Fruit fly (Drosophila melanogaster) whole organism, embryonic: Measurements from ENCODE around the gene CG12301.

Experiments
- CG10462 ChIP-seq: fragments of 200-800 bp; sonication (Bioruptor generic); optimal IDR thresholded peaks from 2 replicates; lab custom pipeline; 2016; ENCODE audit warnings: missing biosample characterization, missing genetic modification characterization
- CG11456 ChIP-seq: fragments of 200-800 bp; sonication (Bioruptor generic); IDR thresholded peaks from 3 replicates; pipeline ENCODE4 v1.3.6; 2022; ENCODE audit warnings: missing biosample characterization, missing genetic modification characterization
- CG11504 ChIP-seq: fragments of 200-800 bp; sonication (Bioruptor generic); optimal IDR thresholded peaks from 3 replicates; lab custom pipeline; 2019; ENCODE audit warnings: missing biosample characterization, mild to moderate bottlenecking, missing genetic modification characterization, moderate library complexity
- CG12769 ChIP-seq: fragments of 200-800 bp; sonication (Bioruptor generic); optimal IDR thresholded peaks from 2 replicates; lab custom pipeline; 2019; ENCODE audit warnings: missing biosample characterization, mild to moderate bottlenecking, missing genetic modification characterization, moderate library complexity
- CG14050 ChIP-seq: fragments of 200-800 bp; sonication (Bioruptor generic); IDR thresholded peaks from 3 replicates; pipeline ENCODE4 v1.3.6; 2022; ENCODE audit warnings: missing biosample characterization, missing genetic modification characterization
- CG1647 ChIP-seq: fragments of 200-800 bp; sonication (Bioruptor generic); optimal IDR thresholded peaks from 3 replicates; lab custom pipeline; 2016; ENCODE audit warnings: missing biosample characterization, missing genetic modification characterization
- CG17328 ChIP-seq: fragments of 200-800 bp; sonication (Bioruptor generic); IDR thresholded peaks from 2 replicates; pipeline ENCODE4 v1.3.6; 2022; ENCODE audit warnings: missing biosample characterization, missing genetic modification characterization
- CG18011 ChIP-seq: fragments of 200-800 bp; sonication (Bioruptor generic); optimal IDR thresholded peaks from 2 replicates; lab custom pipeline; 2017; ENCODE audit warnings: missing biosample characterization, missing genetic modification characterization, mild to moderate bottlenecking, moderate library complexity, missing genotype
- CG2120 ChIP-seq: fragments of 200-800 bp; sonication (Bioruptor generic); optimal IDR thresholded peaks from 3 replicates; lab custom pipeline; 2016; ENCODE audit warnings: missing biosample characterization, missing genetic modification characterization
- CG30020 ChIP-seq: fragments of 200-800 bp; optimal IDR thresholded peaks from 2 replicates; lab custom pipeline; 2019; ENCODE audit warnings: missing biosample characterization, mild to moderate bottlenecking, missing genetic modification characterization, moderate library complexity
- CG30403 ChIP-seq: fragments of 200-800 bp; sonication (Bioruptor generic); optimal IDR thresholded peaks from 3 replicates; lab custom pipeline; 2016; ENCODE audit warnings: missing biosample characterization, missing genetic modification characterization
- CG30431 ChIP-seq: fragments of 200-800 bp; sonication (Bioruptor generic); optimal IDR thresholded peaks from 2 replicates; lab custom pipeline; 2017; ENCODE audit warnings: missing biosample characterization, missing genetic modification characterization
- CG31224 ChIP-seq: fragments of 200-800 bp; sonication (Bioruptor generic); IDR thresholded peaks from 2 replicates; pipeline ENCODE4 v1.3.6; 2022; ENCODE audit warnings: missing biosample characterization, missing genetic modification characterization
- CG31441 ChIP-seq: fragments of 200-800 bp; sonication (Bioruptor generic); IDR thresholded peaks from 2 replicates; pipeline ENCODE4 v1.3.6; 2022; ENCODE audit warnings: missing biosample characterization, missing genetic modification characterization
- CG32767 ChIP-seq: fragments of 200-800 bp; sonication (Bioruptor generic); IDR thresholded peaks from 2 replicates; pipeline ENCODE4 v1.3.6; 2022; ENCODE audit warnings: missing biosample characterization, missing genetic modification characterization
- CG34224 ChIP-seq: fragments of 200-800 bp; sonication (Bioruptor generic); IDR thresholded peaks from 3 replicates; pipeline ENCODE4 v1.3.6; 2022; ENCODE audit warnings: missing biosample characterization, missing genetic modification characterization; ENCODE audit not compliant: partially characterized antibody
- CG42726 ChIP-seq: fragments of 200-800 bp; sonication (Bioruptor generic); IDR thresholded peaks from 2 replicates; pipeline ENCODE4 v1.3.6; 2022; ENCODE audit warnings: missing biosample characterization, missing genetic modification characterization; ENCODE audit not compliant: partially characterized antibody
- CG4707 ChIP-seq: fragments of 200-800 bp; sonication (Bioruptor generic); optimal IDR thresholded peaks from 2 replicates; lab custom pipeline; 2018; ENCODE audit warnings: missing biosample characterization, mild to moderate bottlenecking, missing genetic modification characterization, moderate library complexity
- CG4730 ChIP-seq: fragments of 200-800 bp; sonication (Bioruptor generic); IDR thresholded peaks from 2 replicates; pipeline ENCODE4 v1.3.6; 2022; ENCODE audit warnings: missing biosample characterization, missing genetic modification characterization
- CG7987 ChIP-seq: fragments of 200-800 bp; sonication (Bioruptor generic); optimal IDR thresholded peaks from 2 replicates; lab custom pipeline; 2018; ENCODE audit warnings: missing biosample characterization, mild to moderate bottlenecking, missing genetic modification characterization, moderate library complexity
- CoRest ChIP-seq: fragments of 200-800 bp; sonication (Bioruptor generic); optimal IDR thresholded peaks from 3 replicates; lab custom pipeline; 2018; ENCODE audit warnings: missing biosample characterization, mild to moderate bottlenecking, missing genetic modification characterization, moderate library complexity
- Dbx ChIP-seq: fragments of 200-800 bp; sonication (Bioruptor generic); IDR thresholded peaks from 3 replicates; pipeline ENCODE4 v1.3.6; 2022; ENCODE audit warnings: missing biosample characterization, missing genetic modification characterization
- Doc3 ChIP-seq: fragments of 200-800 bp; sonication (Bioruptor generic); IDR thresholded peaks from 3 replicates; pipeline ENCODE4 v1.3.6; 2022; ENCODE audit warnings: missing biosample characterization, missing genetic modification characterization; ENCODE audit not compliant: partially characterized antibody
- E2f1 ChIP-seq: fragments of 200-800 bp; sonication (Bioruptor generic); IDR thresholded peaks from 2 replicates; pipeline ENCODE4 v1.3.6; 2022; ENCODE audit warnings: missing biosample characterization, missing genetic modification characterization
- ERR ChIP-seq: fragments of 200-800 bp; sonication (Bioruptor generic); optimal IDR thresholded peaks from 2 replicates; lab custom pipeline; 2016; ENCODE audit warnings: missing biosample characterization, missing genetic modification characterization
- Gug ChIP-seq: fragments of 200-800 bp; sonication (Bioruptor generic); IDR thresholded peaks from 4 replicates; pipeline ENCODE4 v1.3.6; 2022; ENCODE audit warnings: missing biosample characterization, missing genetic modification characterization
- MTF-1 ChIP-seq: fragments of 200-800 bp; sonication (Bioruptor generic); optimal IDR thresholded peaks from 2 replicates; lab custom pipeline; 2018; ENCODE audit warnings: missing biosample characterization, mild to moderate bottlenecking, missing genetic modification characterization, borderline replicate concordance
- Side ChIP-seq: fragments of 200-800 bp; sonication (Bioruptor generic); optimal IDR thresholded peaks from 2 replicates; lab custom pipeline; 2016; ENCODE audit warnings: missing biosample characterization, missing genetic modification characterization
- ab ChIP-seq: fragments of 200-800 bp; sonication (Bioruptor generic); optimal IDR thresholded peaks from 2 replicates; lab custom pipeline; 2016; ENCODE audit warnings: missing biosample characterization, missing genetic modification characterization
- btn ChIP-seq: fragments of 200-800 bp; sonication (Bioruptor generic); optimal IDR thresholded peaks from 2 replicates; lab custom pipeline; 2016; ENCODE audit warnings: missing biosample characterization, missing genetic modification characterization
- crp ChIP-seq, 2 experiments: fragments of 200-800 bp; sonication (Bioruptor generic); optimal IDR thresholded peaks; 2 replicates in 1 of 2; 3 replicates in 1 of 2; lab custom pipeline; 2017; ENCODE audit warnings: missing biosample characterization in 2 of 2, missing genetic modification characterization in 2 of 2, mild to moderate bottlenecking in 1 of 2, moderate library complexity in 1 of 2
- dpn ChIP-seq, 2 experiments: fragments of 200-800 bp; sonication (Bioruptor generic); optimal IDR thresholded peaks; 3 replicates each; lab custom pipeline; 2016; ENCODE audit warnings: missing biosample characterization in 2 of 2, missing genetic modification characterization in 2 of 2
- en ChIP-seq: fragments of 200-800 bp; sonication (Bioruptor generic); optimal IDR thresholded peaks from 2 replicates; lab custom pipeline; 2016; ENCODE audit warnings: missing biosample characterization, missing genetic modification characterization
- fd102C ChIP-seq: fragments of 200-800 bp; sonication (Bioruptor generic); optimal IDR thresholded peaks from 2 replicates; lab custom pipeline; 2018; ENCODE audit warnings: missing biosample characterization, mild to moderate bottlenecking, missing genetic modification characterization, moderate library complexity
- ftz-f1 ChIP-seq: fragments of 200-800 bp; sonication (Bioruptor generic); optimal IDR thresholded peaks from 2 replicates; lab custom pipeline; 2016; ENCODE audit warnings: missing biosample characterization, missing genetic modification characterization
- gcm ChIP-seq: fragments of 200-800 bp; sonication (Bioruptor generic); optimal IDR thresholded peaks from 2 replicates; lab custom pipeline; 2019; ENCODE audit warnings: missing biosample characterization, mild to moderate bottlenecking, missing genetic modification characterization, moderate library complexity
- gro ChIP-seq: fragments of 200-800 bp; sonication (Bioruptor generic); optimal IDR thresholded peaks from 2 replicates; lab custom pipeline; 2016; ENCODE audit warnings: missing biosample characterization, missing genetic modification characterization
- ham ChIP-seq: fragments of 200-800 bp; sonication (Bioruptor generic); IDR thresholded peaks from 2 replicates; pipeline ENCODE4 v1.3.6; 2022; ENCODE audit warnings: missing biosample characterization, missing genetic modification characterization
- hb ChIP-seq: fragments of 200-800 bp; sonication (Bioruptor generic); IDR thresholded peaks from 3 replicates; pipeline ENCODE4 v1.3.6; 2022; ENCODE audit warnings: missing biosample characterization, missing genetic modification characterization; ENCODE audit not compliant: partially characterized antibody
- ken ChIP-seq: fragments of 200-800 bp; sonication (Bioruptor generic); IDR thresholded peaks from 3 replicates; pipeline ENCODE4 v1.3.6; 2022; ENCODE audit warnings: missing biosample characterization, missing genetic modification characterization
- lola ChIP-seq, 3 experiments: fragments of >200 bp in 2 of 3; fragments of 200-800 bp in 1 of 3; sonication (Bioruptor generic) in 1 of 3; optimal IDR thresholded peaks; 2 replicates each; lab custom pipeline; 2017 to 2019; ENCODE audit warnings: missing biosample characterization in 3 of 3, missing genetic modification characterization in 3 of 3, mild to moderate bottlenecking in 1 of 3, moderate library complexity in 1 of 3
- nau ChIP-seq: fragments of 200-800 bp; sonication (Bioruptor generic); optimal IDR thresholded peaks from 3 replicates; lab custom pipeline; 2017; ENCODE audit warnings: missing biosample characterization, mild to moderate bottlenecking, missing genetic modification characterization, missing genetic modification reagents
- nmo ChIP-seq: fragments of 200-800 bp; sonication (Bioruptor generic); optimal IDR thresholded peaks from 2 replicates; lab custom pipeline; 2018; ENCODE audit warnings: missing biosample characterization, mild to moderate bottlenecking, missing genetic modification characterization, moderate library complexity
- phol ChIP-seq: fragments of 200-800 bp; sonication (Bioruptor generic); optimal IDR thresholded peaks from 3 replicates; lab custom pipeline; 2018; ENCODE audit warnings: missing biosample characterization, mild to moderate bottlenecking, missing genetic modification characterization, moderate library complexity
- rib ChIP-seq: fragments of 200-800 bp; sonication (Bioruptor generic); IDR thresholded peaks from 2 replicates; pipeline ENCODE4 v1.3.6; 2022; ENCODE audit warnings: missing biosample characterization, missing genetic modification characterization
- seq ChIP-seq: fragments of 200-800 bp; sonication (Bioruptor generic); IDR thresholded peaks from 2 replicates; pipeline ENCODE4 v1.3.6; 2022; ENCODE audit warnings: missing biosample characterization, missing genetic modification characterization
- sr ChIP-seq: fragments of 200-800 bp; sonication (Bioruptor generic); IDR thresholded peaks from 3 replicates; pipeline ENCODE4 v1.3.6; 2022; ENCODE audit warnings: missing biosample characterization, missing genetic modification characterization
- tio ChIP-seq: fragments of 200-800 bp; sonication (Bioruptor generic); optimal IDR thresholded peaks from 2 replicates; lab custom pipeline; 2017; ENCODE audit warnings: missing biosample characterization, missing genetic modification characterization, inconsistent platforms
- wor ChIP-seq: fragments of 200-800 bp; sonication (Bioruptor generic); IDR thresholded peaks from 2 replicates; pipeline ENCODE4 v1.3.6; 2022; ENCODE audit warnings: missing biosample characterization, missing genetic modification characterization
- yki ChIP-seq: fragments of >200 bp; optimal IDR thresholded peaks from 3 replicates; lab custom pipeline; 2018

The CG12301 gene

DNA sequence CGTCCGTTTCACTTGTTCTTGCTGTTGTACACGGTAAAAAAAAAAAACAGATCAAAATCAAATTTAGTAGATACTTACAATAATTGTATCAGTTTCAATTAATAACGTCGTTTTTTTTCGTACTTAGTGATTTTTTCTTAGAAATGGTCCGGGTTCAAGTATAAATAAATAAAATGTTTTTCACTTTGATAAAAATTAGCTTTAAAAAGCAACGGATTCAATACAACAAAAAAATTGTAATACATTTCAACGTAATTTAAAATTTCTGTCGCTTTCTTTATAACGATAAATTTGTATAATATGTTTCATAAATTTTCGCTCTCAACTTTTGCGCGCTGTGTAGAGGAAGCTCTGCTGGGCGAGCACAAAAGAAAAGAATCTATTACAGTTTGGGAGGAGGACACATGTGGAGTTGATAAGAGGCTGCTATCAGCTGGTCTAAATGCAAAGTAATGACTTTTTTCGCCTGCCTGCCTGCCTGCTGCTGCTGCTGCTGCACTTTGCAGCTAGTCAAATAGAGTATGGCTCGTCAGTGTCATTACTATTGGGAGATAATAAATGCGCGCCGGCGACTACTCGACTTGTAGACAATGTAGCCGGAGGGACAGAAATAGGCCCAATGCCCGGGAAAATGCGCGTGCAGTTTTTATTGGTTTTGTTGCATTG is 42.6 kb upstream of the CG12301 start (continued):
- TF ChIP-seq CG30431 (GFP tag; lab: Kevin White, UChicago) (peak; percentile 29), btn (peak; percentile 1), nmo (GFP tag; lab: Kevin White, UChicago) (peak; percentile 88), CG34224 (GFP tag; lab: Robert Waterston, UW) (no peak), gro (GFP tag; lab: Kevin White, UChicago) (peak; percentile 20), nau (GFP tag; lab: Kevin White, UChicago) (peak; percentile 64), CG4707 (GFP tag; lab: Kevin White, UChicago) (no peak), CoRest (tag; lab: Kevin White, UChicago) (peak; percentile 81), crp (GFP tag; optimal IDR thresholded peaks at IDR 0.05; lab: Kevin White, UChicago) (peak in 1 of 2 experiments; percentile 23), CG7987 (GFP tag; lab: Kevin White, UChicago) (no peak), fd102C (GFP tag; lab: Kevin White, UChicago) (no peak), wor (GFP tag; lab: Robert Waterston, UW) (no peak), CG10462 (GFP tag; lab: Kevin White, UChicago) (peak; percentile 35), CG17328 (peak; percentile 39; the same call in 1 of the 2 replicates), CG18011 (GFP tag; lab: Kevin White, UChicago) (peak; percentile 25), ham (GFP tag; lab: Robert Waterston, UW) (no peak), CG2120 (peak; percentile 74), ab (GFP tag; lab: Kevin White, UChicago) (no peak), Side (GFP tag; lab: Kevin White, UChicago) (no peak), en (GFP tag; lab: Kevin White, UChicago) (no peak), CG1647 (GFP tag; lab: Kevin White, UChicago) (peak; percentile 19), tio (peak; percentile 68), lola (GFP tag; optimal IDR thresholded peaks at IDR 0.05; lab: Kevin White, UChicago) (peak in 1 of 3 experiments; percentile 76), ERR (GFP tag; lab: Kevin White, UChicago) (no peak), sr (GFP tag; lab: Robert Waterston, UW) (no peak), CG14050 (GFP tag; lab: Robert Waterston, UW) (no peak), CG30020 (tag; lab: Kevin White, UChicago) (no peak), CG4730 (GFP tag; lab: Robert Waterston, UW) (no peak), CG11456 (GFP tag; lab: Robert Waterston, UW) (no peak), gcm (GFP tag; lab: Kevin White, UChicago) (peak; percentile 51), rib (GFP tag; lab: Robert Waterston, UW) (no peak), Gug (0 out of 4 replicates have a peak, but pooled peaks have one; percentile 14), CG31441 (peak; percentile 80), yki (no peak), CG42726 (GFP tag; lab: Robert Waterston, UW) (no peak), MTF-1 (GFP tag; lab: Kevin White, UChicago) (no peak), CG31224 (GFP tag; lab: Robert Waterston, UW) (no peak), E2f1 (GFP tag; lab: Robert Waterston, UW) (no peak; the same call in 1 of the 2 replicates), CG12769 (no peak), CG30403 (GFP tag; lab: Kevin White, UChicago) (peak; percentile 81), CG32767 (GFP tag; lab: Robert Waterston, UW) (no peak), CG11504 (tag; lab: Kevin White, UChicago) (peak; percentile 85), Dbx (GFP tag; lab: Robert Waterston, UW) (peak; percentile 28; the same call in 2 of the 3 replicates), ftz-f1 (GFP tag; lab: Kevin White, UChicago) (no peak), seq (GFP tag; lab: Robert Waterston, UW) (peak; percentile 62), Doc3 (GFP tag; lab: Robert Waterston, UW) (no peak), ken (no peak), dpn (GFP tag; optimal IDR thresholded peaks at IDR 0.05; lab: Kevin White, UChicago) (peak; percentile 35 to 36), phol (peak; percentile 84), hb (GFP tag; lab: Robert Waterston, UW) (no peak)
